Worm (Caenorhabditis elegans) whole organism, L1 larva: ENCODE results near the gene F43B10.1.

Source experiments
- C16A3.4 ChIP-seq: fragments of 150-350 bp; optimal IDR thresholded peaks from 2 replicates; lab custom pipeline; 2014; ENCODE audit warnings: missing biosample characterization, missing genetic modification characterization
- C34B4.2 ChIP-seq: sonication (generic microtip); optimal IDR thresholded peaks from 2 replicates; lab custom pipeline; 2017; ENCODE audit warnings: mild to moderate bottlenecking, missing genetic modification characterization, missing compliant biosample characterization
- F16B12.6 ChIP-seq: fragments of 150-350 bp; optimal IDR thresholded peaks from 2 replicates; lab custom pipeline; 2014; ENCODE audit warnings: missing biosample characterization, missing genetic modification characterization
- aha-1 ChIP-seq: fragments of 150-350 bp; optimal IDR thresholded peaks from 2 replicates; lab custom pipeline; 2014; ENCODE audit warnings: missing biosample characterization, missing genetic modification characterization
- aly-2 ChIP-seq: fragments of 150-350 bp; optimal IDR thresholded peaks from 2 replicates; lab custom pipeline; 2014; ENCODE audit warnings: missing biosample characterization, missing genetic modification characterization
- ama-1 ChIP-seq: fragments of 150-350 bp; optimal IDR thresholded peaks from 2 replicates; lab custom pipeline; 2014
- blmp-1 ChIP-seq: fragments of 150-350 bp; optimal IDR thresholded peaks from 2 replicates; lab custom pipeline; 2014; ENCODE audit warnings: missing biosample characterization, missing genetic modification characterization
- ceh-63 ChIP-seq: fragments of 200-800 bp; sonication (Bioruptor generic); optimal IDR thresholded peaks from 2 replicates; lab custom pipeline; 2018; ENCODE audit warnings: mild to moderate bottlenecking, missing genetic modification characterization, missing compliant biosample characterization
- ceh-8 ChIP-seq: fragments of 200-800 bp; sonication (Bioruptor generic); optimal IDR thresholded peaks from 2 replicates; lab custom pipeline; 2018; ENCODE audit warnings: mild to moderate bottlenecking, missing genetic modification characterization, moderate library complexity, missing compliant biosample characterization
- ceh-82 ChIP-seq, 3 experiments: fragments of 150-350 bp in 1 of 3; sonication (generic microtip) in 2 of 3; optimal IDR thresholded peaks; 2 replicates each; lab custom pipeline; 2014 to 2017; ENCODE audit warnings: missing biosample characterization in 3 of 3, missing genetic modification characterization in 3 of 3
- ceh-88 ChIP-seq: fragments of 200-800 bp; sonication (Bioruptor generic); IDR thresholded peaks from 2 replicates; pipeline ENCODE4 v1.3.6; 2022; ENCODE audit warnings: missing genetic modification characterization, missing compliant biosample characterization
- ces-1 ChIP-seq: fragments of 150-350 bp; optimal IDR thresholded peaks from 2 replicates; lab custom pipeline; 2014; ENCODE audit warnings: missing biosample characterization, missing genetic modification reagents, missing genetic modification characterization
- dpl-1 ChIP-seq, 3 experiments: fragments of 150-350 bp in 2 of 3; sonication (generic microtip) in 1 of 3; optimal IDR thresholded peaks; 2 replicates each; lab custom pipeline; 2014 to 2017; ENCODE audit warnings: missing biosample characterization in 3 of 3, missing genetic modification characterization in 3 of 3, missing genetic modification reagents in 3 of 3
- dsc-1 ChIP-seq: sonication (generic microtip); optimal IDR thresholded peaks from 2 replicates; lab custom pipeline; 2016; ENCODE audit warnings: mild to moderate bottlenecking, missing genetic modification characterization, missing compliant biosample characterization
- egl-13 ChIP-seq: sonication (generic microtip); optimal IDR thresholded peaks from 2 replicates; lab custom pipeline; 2016; ENCODE audit warnings: missing genotype, missing genetic modification reagents, missing genetic modification characterization, missing compliant biosample characterization
- egl-27 ChIP-seq, 2 experiments: fragments of 150-350 bp in 1 of 2; sonication (generic microtip); optimal IDR thresholded peaks; 3 replicates each; lab custom pipeline; 2017 to 2018; ENCODE audit warnings: missing biosample characterization in 2 of 2, missing genetic modification characterization in 2 of 2, missing genetic modification reagents in 2 of 2
- elt-2 ChIP-seq: sonication (generic microtip); optimal IDR thresholded peaks from 2 replicates; lab custom pipeline; 2016; ENCODE audit warnings: missing genetic modification characterization, mild to moderate bottlenecking, inconsistent platforms, missing compliant biosample characterization, missing genetic modification reagents
- ets-5 ChIP-seq: fragments of 200-800 bp; sonication (Bioruptor generic); IDR thresholded peaks from 2 replicates; pipeline ENCODE4 v1.3.6; 2022; ENCODE audit warnings: missing genetic modification characterization, missing compliant biosample characterization
- fkh-4 ChIP-seq: sonication (generic microtip); optimal IDR thresholded peaks from 2 replicates; lab custom pipeline; 2016; ENCODE audit warnings: missing compliant biosample characterization, missing genetic modification characterization, borderline replicate concordance
- fos-1 ChIP-seq: fragments of 150-350 bp; optimal IDR thresholded peaks from 2 replicates; lab custom pipeline; 2014; ENCODE audit warnings: missing biosample characterization, missing genetic modification characterization
- grh-1 ChIP-seq: fragments of 200-800 bp; sonication (Bioruptor generic); IDR thresholded peaks from 2 replicates; pipeline ENCODE4 v1.3.6; 2022; ENCODE audit warnings: missing genetic modification reagents, missing genetic modification characterization, missing compliant biosample characterization
- hlh-4 ChIP-seq: sonication (generic microtip); optimal IDR thresholded peaks from 2 replicates; lab custom pipeline; 2016; ENCODE audit warnings: mild to moderate bottlenecking, missing genetic modification characterization, missing compliant biosample characterization
- hpl-2 ChIP-seq: fragments of 150-350 bp; optimal IDR thresholded peaks from 2 replicates; lab custom pipeline; 2014; ENCODE audit warnings: missing biosample characterization, missing genetic modification reagents, missing genetic modification characterization
- isw-1 ChIP-seq: fragments of 200-800 bp; sonication (Bioruptor generic); IDR thresholded peaks from 2 replicates; pipeline ENCODE4 v1.3.6; 2022; ENCODE audit warnings: missing genetic modification characterization, missing compliant biosample characterization
- jun-1 ChIP-seq: fragments of 150-350 bp; optimal IDR thresholded peaks from 2 replicates; lab custom pipeline; 2014; ENCODE audit warnings: missing biosample characterization, missing genetic modification reagents, missing genetic modification characterization
- lin-13 ChIP-seq: fragments of 150-350 bp; optimal IDR thresholded peaks from 2 replicates; lab custom pipeline; 2014; ENCODE audit warnings: missing biosample characterization, missing genetic modification reagents, missing genetic modification characterization
- lin-14 ChIP-seq: fragments of 200-800 bp; sonication (Bioruptor generic); optimal IDR thresholded peaks from 2 replicates; lab custom pipeline; 2018; ENCODE audit warnings: mild to moderate bottlenecking, missing genetic modification characterization, moderate library complexity, missing compliant biosample characterization
- lin-15B ChIP-seq: fragments of 150-350 bp; sonication (generic microtip); optimal IDR thresholded peaks from 3 replicates; lab custom pipeline; 2014; ENCODE audit warnings: missing biosample characterization, missing genetic modification characterization
- lir-3 ChIP-seq: sonication (generic microtip); optimal IDR thresholded peaks from 2 replicates; lab custom pipeline; 2016; ENCODE audit warnings: mild to moderate bottlenecking, missing genetic modification characterization, moderate library complexity, missing compliant biosample characterization; ENCODE audit not compliant: poor library complexity
- lsy-2 ChIP-seq, 2 experiments: fragments of 150-350 bp; optimal IDR thresholded peaks; 2 replicates each; lab custom pipeline; 2014; ENCODE audit warnings: missing biosample characterization in 2 of 2, missing genetic modification characterization in 2 of 2
- mab-9 ChIP-seq: fragments of 200-800 bp; sonication (Bioruptor generic); IDR thresholded peaks from 2 replicates; pipeline ENCODE4 v1.3.6; 2022; ENCODE audit warnings: missing genetic modification reagents, missing genetic modification characterization, missing compliant biosample characterization
- mdl-1 ChIP-seq, 2 experiments: fragments of 150-350 bp; optimal IDR thresholded peaks; 2 replicates each; lab custom pipeline; 2014 to 2017; ENCODE audit warnings: missing biosample characterization in 2 of 2, missing genetic modification characterization in 2 of 2, inconsistent platforms in 1 of 2
- mef-2 ChIP-seq: fragments of 150-350 bp; optimal IDR thresholded peaks from 2 replicates; lab custom pipeline; 2014; ENCODE audit warnings: missing biosample characterization, missing genetic modification characterization
- mep-1 ChIP-seq: fragments of 150-350 bp; optimal IDR thresholded peaks from 2 replicates; lab custom pipeline; 2014; ENCODE audit warnings: missing biosample characterization, missing genetic modification characterization
- nhr-11 ChIP-seq: fragments of 150-350 bp; optimal IDR thresholded peaks from 2 replicates; lab custom pipeline; 2014; ENCODE audit warnings: missing biosample characterization, missing genetic modification characterization
- nhr-20 ChIP-seq: sonication (generic microtip); optimal IDR thresholded peaks from 2 replicates; lab custom pipeline; 2016; ENCODE audit warnings: mild to moderate bottlenecking, missing genetic modification characterization, missing compliant biosample characterization
- nhr-237 ChIP-seq: fragments of 150-350 bp; optimal IDR thresholded peaks from 2 replicates; lab custom pipeline; 2014; ENCODE audit warnings: missing biosample characterization, missing genetic modification characterization
- nhr-47 ChIP-seq: sonication (generic microtip); optimal IDR thresholded peaks from 2 replicates; lab custom pipeline; 2016; ENCODE audit warnings: mild to moderate bottlenecking, missing genetic modification characterization, moderate library complexity, missing compliant biosample characterization
- nhr-77 ChIP-seq: fragments of 150-350 bp; optimal IDR thresholded peaks from 2 replicates; lab custom pipeline; 2014; ENCODE audit warnings: missing biosample characterization, missing genetic modification characterization
- nhr-85 ChIP-seq: sonication (generic microtip); peaks from one replicate; lab custom pipeline; 2016; ENCODE audit warnings: missing genetic modification characterization, inconsistent platforms, missing compliant biosample characterization
- nhr-90 ChIP-seq: sonication (generic microtip); optimal IDR thresholded peaks from 2 replicates; lab custom pipeline; 2016; ENCODE audit warnings: mild to moderate bottlenecking, missing genetic modification characterization, missing compliant biosample characterization; ENCODE audit not compliant: poor library complexity
- pax-3 ChIP-seq: fragments of 200-800 bp; sonication (Bioruptor generic); optimal IDR thresholded peaks from 2 replicates; lab custom pipeline; 2018; ENCODE audit warnings: mild to moderate bottlenecking, missing genetic modification characterization, moderate library complexity, missing compliant biosample characterization
- pqm-1 ChIP-seq: sonication (generic microtip); optimal IDR thresholded peaks from 3 replicates; lab custom pipeline; 2017; ENCODE audit warnings: missing biosample characterization, missing genetic modification characterization
- rnt-1 ChIP-seq: sonication (generic microtip); optimal IDR thresholded peaks from 2 replicates; lab custom pipeline; 2016; ENCODE audit warnings: mild to moderate bottlenecking, missing genetic modification characterization, moderate library complexity, missing compliant biosample characterization
- snpc-4 ChIP-seq: fragments of 150-350 bp; optimal IDR thresholded peaks from 2 replicates; lab custom pipeline; 2014; ENCODE audit warnings: missing biosample characterization, missing genetic modification characterization
- sox-4 ChIP-seq: sonication (generic microtip); optimal IDR thresholded peaks from 2 replicates; lab custom pipeline; 2016; ENCODE audit warnings: missing genetic modification characterization, missing compliant biosample characterization
- swsn-7 ChIP-seq: sonication (generic microtip); optimal IDR thresholded peaks from 2 replicates; lab custom pipeline; 2016; ENCODE audit warnings: missing genetic modification characterization, missing compliant biosample characterization
- unc-62 ChIP-seq: fragments of 150-350 bp; optimal IDR thresholded peaks from 2 replicates; lab custom pipeline; 2014; ENCODE audit warnings: missing biosample characterization, missing genetic modification reagents, missing genetic modification characterization
- unc-98 ChIP-seq: fragments of 200-800 bp; sonication (Bioruptor generic); IDR thresholded peaks from 2 replicates; pipeline ENCODE4 v1.3.6; 2022; ENCODE audit warnings: missing genetic modification characterization, missing compliant biosample characterization
- xbp-1 ChIP-seq: sonication (generic microtip); optimal IDR thresholded peaks from 2 replicates; lab custom pipeline; 2016; ENCODE audit warnings: missing genetic modification characterization, missing compliant biosample characterization
- zag-1 ChIP-seq: fragments of 150-350 bp; optimal IDR thresholded peaks from 2 replicates; lab custom pipeline; 2014; ENCODE audit warnings: missing biosample characterization, missing genetic modification characterization
- zip-4 ChIP-seq: fragments of 200-800 bp; sonication (Bioruptor generic); optimal IDR thresholded peaks from 2 replicates; lab custom pipeline; 2018; ENCODE audit warnings: mild to moderate bottlenecking, missing genetic modification characterization, moderate library complexity, missing compliant biosample characterization
- ztf-11 ChIP-seq, 2 experiments: sonication (generic microtip); optimal IDR thresholded peaks; 2 replicates each; lab custom pipeline; 2016 to 2017; ENCODE audit warnings: missing genetic modification characterization in 2 of 2, missing biosample characterization in 1 of 2, missing compliant biosample characterization in 1 of 2
- ztf-4 ChIP-seq: fragments of 150-350 bp; optimal IDR thresholded peaks from 2 replicates; lab custom pipeline; 2014; ENCODE audit warnings: missing biosample characterization, missing genetic modification characterization

F43B10.1 gene

ce11 chrX:16634708-16635107 lies 27.9 kb downstream of the F43B10.1 start:
- TF ChIP-seq nhr-20 (tag; lab: Kevin White, UChicago): peak; percentile 85
- peak; percentile 84 for TF ChIP-seq nhr-77 (tag; lab: Kevin White, UChicago)
- TF ChIP-seq jun-1 (tag; lab: Kevin White, UChicago): peak; percentile 87
- TF ChIP-seq nhr-85 (tag; lab: Kevin White, UChicago): peak; percentile 80
- peak; percentile 50; the same call in 1 of the 2 replicates for TF ChIP-seq grh-1 (GFP tag; lab: Robert Waterston, UW)
- TF ChIP-seq dpl-1 (GFP tag; optimal IDR thresholded peaks at IDR 0.05; lab: Kevin White, UChicago): peak; percentile 9 to 32 (median 30)
- peak; percentile 78 for TF ChIP-seq ceh-8 (GFP tag; lab: Kevin White, UChicago)
- TF ChIP-seq ztf-11 (tag; optimal IDR thresholded peaks at IDR 0.05; lab: Kevin White, UChicago): peak in 1 of 2 experiments; percentile 70
- no peak for TF ChIP-seq ama-1
- peak; percentile 71 for TF ChIP-seq C16A3.4
- TF ChIP-seq nhr-90 (tag; lab: Kevin White, UChicago): peak; percentile 83
- TF ChIP-seq F16B12.6 (tag; lab: Kevin White, UChicago): no peak
- no peak for TF ChIP-seq pqm-1 (tag; lab: Kevin White, UChicago)
- peak; percentile 76 for TF ChIP-seq sox-4 (tag; lab: Kevin White, UChicago)
- peak; percentile 60 for TF ChIP-seq lir-3
- peak; percentile 89 for TF ChIP-seq swsn-7 (tag; lab: Kevin White, UChicago)
- no peak for TF ChIP-seq lin-15B
- TF ChIP-seq mab-9 (GFP tag; lab: Robert Waterston, UW): no peak
- peak; percentile 83 for TF ChIP-seq lin-14 (GFP tag; lab: Kevin White, UChicago)
- peak; percentile 42 for TF ChIP-seq snpc-4 (tag; lab: Kevin White, UChicago)
- TF ChIP-seq C34B4.2 (tag; lab: Kevin White, UChicago): no peak
- TF ChIP-seq ceh-88 (GFP tag; lab: Robert Waterston, UW): peak; percentile 68
- TF ChIP-seq ces-1: no peak
- no peak for TF ChIP-seq unc-62 (GFP tag; lab: Kevin White, UChicago)
- TF ChIP-seq ceh-82 (tag; optimal IDR thresholded peaks at IDR 0.05; lab: Kevin White, UChicago): peak; percentile 81 to 91 (median 90)
- no peak for TF ChIP-seq ets-5
- TF ChIP-seq pax-3 (tag; lab: Kevin White, UChicago): peak; percentile 50
- peak; percentile 40 for TF ChIP-seq isw-1 (GFP tag; lab: Robert Waterston, UW)
- no peak for TF ChIP-seq aha-1 (tag; lab: Kevin White, UChicago)
- peak; percentile 64 for TF ChIP-seq lin-13
- TF ChIP-seq egl-13: peak; percentile 75
- TF ChIP-seq hlh-4 (tag; lab: Kevin White, UChicago): no peak
- no peak for TF ChIP-seq fkh-4 (tag; lab: Kevin White, UChicago)
- no peak for TF ChIP-seq ceh-63
- TF ChIP-seq rnt-1 (tag; lab: Kevin White, UChicago): peak; percentile 76
- no peak for TF ChIP-seq nhr-237 (tag; lab: Kevin White, UChicago)
- TF ChIP-seq fos-1 (tag; lab: Kevin White, UChicago): peak; percentile 82
- TF ChIP-seq mdl-1 (tag; optimal IDR thresholded peaks at IDR 0.05; lab: Kevin White, UChicago): peak in 1 of 2 experiments; percentile 75
- no peak for TF ChIP-seq egl-27 (tag; optimal IDR thresholded peaks at IDR 0.05; lab: Kevin White, UChicago)
- no peak for TF ChIP-seq zag-1 (tag; lab: Kevin White, UChicago)
- TF ChIP-seq xbp-1 (tag; lab: Kevin White, UChicago): peak; percentile 76
- TF ChIP-seq elt-2 (tag; lab: Kevin White, UChicago): peak; percentile 61
- TF ChIP-seq dsc-1 (tag; lab: Kevin White, UChicago): peak; percentile 82
- no peak for TF ChIP-seq nhr-11
- peak; percentile 38 for TF ChIP-seq zip-4 (GFP tag; lab: Kevin White, UChicago)
- peak; percentile 89 for TF ChIP-seq nhr-47 (tag; lab: Kevin White, UChicago)
- peak; percentile 25 for TF ChIP-seq ztf-4 (tag; lab: Kevin White, UChicago)
- no peak for TF ChIP-seq unc-98
- peak; percentile 53 for TF ChIP-seq hpl-2 (GFP tag; lab: Kevin White, UChicago)
- TF ChIP-seq mef-2 (tag; lab: Kevin White, UChicago): peak; percentile 53
- no peak for TF ChIP-seq aly-2 (tag; lab: Kevin White, UChicago)
- TF ChIP-seq mep-1 (tag; lab: Kevin White, UChicago): peak; percentile 90
- peak; percentile 67 to 73 for TF ChIP-seq lsy-2 (tag; optimal IDR thresholded peaks at IDR 0.05; lab: Kevin White, UChicago)
- peak; percentile 47 for TF ChIP-seq blmp-1 (tag; lab: Kevin White, UChicago)
